Worm (Caenorhabditis elegans): ENCODE results near the gene nhr-112.

Gene nhr-112

DNA sequence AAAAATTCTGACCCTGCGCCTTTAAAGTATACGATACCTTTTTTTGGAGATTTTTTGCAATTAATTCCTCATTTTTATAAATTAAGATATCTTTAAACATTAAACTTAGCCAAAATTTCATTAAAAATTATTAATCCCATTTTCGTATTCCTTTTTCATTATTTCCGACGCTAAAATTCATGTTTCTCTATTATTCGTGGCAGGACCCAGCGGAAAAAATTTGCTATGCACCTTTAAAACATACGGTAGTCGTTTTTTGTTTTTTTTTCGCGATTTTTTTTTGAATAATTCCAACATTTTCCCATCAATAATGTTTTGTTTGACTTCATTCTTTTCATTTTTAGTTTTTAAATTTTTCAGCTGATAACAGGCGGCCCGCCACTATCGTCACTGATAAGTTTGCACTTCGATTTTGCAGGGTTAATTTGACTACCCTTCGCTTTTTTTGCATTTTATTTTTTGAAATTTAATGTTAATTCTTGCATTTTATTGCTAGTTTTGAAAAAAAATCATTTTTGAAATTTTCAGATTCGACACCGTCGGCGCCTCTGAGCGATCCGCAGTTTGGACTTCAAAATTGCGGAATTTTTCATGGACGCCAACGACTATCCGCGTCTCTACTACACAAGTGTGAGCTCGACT lies 23.5 kb upstream of the nhr-112 start, which contains the start of gene dkf-2 (continued):
- TF ChIP-seq lsl-1 (GFP tag; optimal IDR thresholded peaks at IDR 0.05) (peak; percentile 97), D2030.7 (GFP tag; IDR thresholded peaks at IDR 0.05) (peak; percentile 21; the same call in 1 of the 2 replicates), snpc-4 (GFP tag; optimal IDR thresholded peaks at IDR 0.05) (no peak), snpc-4 (tag; optimal IDR thresholded peaks at IDR 0.05) (peak in 2 of 4 experiments; percentile 17 to 19), F39B2.1 (GFP tag; IDR thresholded peaks at IDR 0.05) (no peak), dox-1 (GFP tag; IDR thresholded peaks at IDR 0.05) (0 out of 2 replicates have a peak, but pooled peaks have one; percentile 16), bed-1 (GFP tag; IDR thresholded peaks at IDR 0.05) (no peak)

DNA sequence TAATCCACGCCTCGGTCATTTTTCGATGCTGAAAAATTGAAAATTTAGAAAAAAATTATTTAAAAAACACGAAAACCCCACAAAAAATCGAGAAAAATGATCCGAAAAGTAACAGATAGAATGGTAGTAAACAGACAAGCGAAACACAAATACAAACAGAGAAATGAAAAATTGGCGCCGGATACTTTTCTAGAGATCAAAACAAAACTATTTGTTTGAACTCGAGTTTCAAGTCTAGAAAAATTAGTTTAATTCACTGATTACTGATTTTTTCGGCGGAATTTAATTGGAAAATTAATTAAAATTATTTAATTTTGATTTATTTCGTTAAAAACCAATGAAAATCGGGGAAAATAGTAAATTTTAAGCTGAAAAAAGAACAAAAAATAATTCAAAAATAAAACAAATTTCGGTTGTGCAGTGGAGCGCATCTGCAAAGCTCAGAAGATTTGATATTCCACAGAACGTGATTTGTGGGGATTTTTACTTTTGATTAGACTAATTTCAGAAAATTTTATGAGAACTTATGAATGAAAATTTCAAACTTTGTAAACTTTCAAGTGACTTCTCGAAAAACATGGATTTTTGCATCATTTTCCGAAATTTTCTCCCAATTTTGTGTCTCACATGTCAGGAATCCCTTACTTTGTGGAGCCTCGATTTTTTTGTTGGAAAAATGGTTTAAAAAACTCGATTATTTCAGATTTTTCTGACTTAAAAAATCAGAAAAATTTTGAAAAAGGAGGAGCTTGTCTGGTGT lies 22.8 kb upstream of the nhr-112 start, which contains the start of gene gyg-2:
Gene gyg-2, minus strand, starts transcription at position 28 of the 760 bp plus-strand sequence.
- TF ChIP-seq ceh-58 (GFP tag; IDR thresholded peaks at IDR 0.05) (no peak), F37B4.10 (GFP tag; IDR thresholded peaks at IDR 0.05) (no peak), madf-8 (GFP tag; conservative IDR thresholded peaks at IDR 0.05) (peak; percentile 90), madf-6 (GFP tag; IDR thresholded peaks at IDR 0.05) (peak; percentile 97), attf-6 (GFP tag; IDR thresholded peaks at IDR 0.05) (peak; percentile 78), lin-26 (GFP tag; IDR thresholded peaks at IDR 0.05) (no peak), ztf-28 (GFP tag; IDR thresholded peaks at IDR 0.05) (no peak), hrde-1 (tag; optimal IDR thresholded peaks at IDR 0.05; ENCODE audit: borderline replicate concordance) (no peak), athp-1 (tag; optimal IDR thresholded peaks at IDR 0.05) (no peak), Y53G8AR.9 (GFP tag; conservative IDR thresholded peaks at IDR 0.05) (no peak), unc-62 (GFP tag; optimal IDR thresholded peaks at IDR 0.05) (no peak), dpff-1 (tag; optimal IDR thresholded peaks at IDR 0.05) (no peak), hsf-1 (GFP tag; IDR thresholded peaks at IDR 0.05) (peak; percentile 62; the same call in 1 of the 2 replicates), ceh-91 (GFP tag; IDR thresholded peaks at IDR 0.05) (peak; percentile 66), nhr-120 (GFP tag; IDR thresholded peaks at IDR 0.05) (no peak), cebp-1 (GFP tag; IDR thresholded peaks at IDR 0.05) (no peak), cebp-1 (tag; optimal IDR thresholded peaks at IDR 0.05) (no peak), sea-2 (GFP tag; IDR thresholded peaks at IDR 0.05) (no peak), rcor-1 (GFP tag; IDR thresholded peaks at IDR 0.05) (no peak), ceh-100 (GFP tag; IDR thresholded peaks at IDR 0.05) (peak; percentile 71), hmg-1.2 (GFP tag; IDR thresholded peaks at IDR 0.05) (no peak), nfya-2 (GFP tag; IDR thresholded peaks at IDR 0.05) (no peak), snpc-1.1 (tag; optimal IDR thresholded peaks at IDR 0.05; ENCODE audit: insufficient read depth) (peak; percentile 2), let-607 (tag; optimal IDR thresholded peaks at IDR 0.05) (no peak), hmg-20 (GFP tag; IDR thresholded peaks at IDR 0.05) (no peak), ztf-18 (tag; optimal IDR thresholded peaks at IDR 0.05) (no peak), bed-1 (GFP tag; IDR thresholded peaks at IDR 0.05) (no peak), lin-35 (GFP tag; optimal IDR thresholded peaks at IDR 0.05) (peak in 1 of 3 experiments; percentile 53), sptf-2 (GFP tag; optimal IDR thresholded peaks at IDR 0.05) (no peak), T26A5.8 (tag; optimal IDR thresholded peaks at IDR 0.05) (no peak), snpc-4 (GFP tag; optimal IDR thresholded peaks at IDR 0.05) (no peak), snpc-4 (tag; optimal IDR thresholded peaks at IDR 0.05) (no peak), nfya-1 (tag; optimal IDR thresholded peaks at IDR 0.05; ENCODE audit: borderline replicate concordance, insufficient read depth) (no peak), Y67H2A.10 (GFP tag; conservative IDR thresholded peaks at IDR 0.05) (no peak), let-526 (GFP tag; IDR thresholded peaks at IDR 0.05) (no peak), dox-1 (GFP tag; IDR thresholded peaks at IDR 0.05) (no peak), F39B2.1 (GFP tag; IDR thresholded peaks at IDR 0.05) (no peak), hlh-26 (GFP tag; conservative IDR thresholded peaks at IDR 0.05) (no peak), F33H1.4 (GFP tag; IDR thresholded peaks at IDR 0.05) (peak; percentile 59), tbp1 (GFP tag; optimal IDR thresholded peaks at IDR 0.05) (no peak), repo-1 (tag; optimal IDR thresholded peaks at IDR 0.05) (no peak), F57C9.4 (tag; optimal IDR thresholded peaks at IDR 0.05) (no peak)
